Worm (Caenorhabditis elegans) whole organism, L3 larva: ENCODE results near the gene cyp-13B1.

Source experiments
- elt-3 ChIP-seq, 3 experiments: fragments of 150-350 bp in 1 of 3; sonication (generic microtip) in 2 of 3; optimal IDR thresholded peaks; 2 replicates in 2 of 3; 4 replicates in 1 of 3; lab custom pipeline; 2014 to 2017; ENCODE audit warnings: missing biosample characterization in 3 of 3, missing genetic modification characterization in 3 of 3
- nhr-28 ChIP-seq: fragments of 150-350 bp; optimal IDR thresholded peaks from 2 replicates; lab custom pipeline; 2014; ENCODE audit warnings: missing biosample characterization, missing genetic modification characterization
- pha-4 ChIP-seq: fragments of 150-350 bp; optimal IDR thresholded peaks from 2 replicates; lab custom pipeline; 2014; ENCODE audit warnings: missing biosample characterization, missing genetic modification reagents, missing genetic modification characterization

ce11 chrX:13357673-13358072 lies 51.8 kb downstream of the cyp-13B1 start:
- no peak for TF ChIP-seq pha-4 (tag; lab: Kevin White, UChicago)
- TF ChIP-seq nhr-28 (tag; lab: Kevin White, UChicago), result no peak
- TF ChIP-seq elt-3 (tag; optimal IDR thresholded peaks at IDR 0.05; lab: Kevin White, UChicago), result no peak
